Worm (Caenorhabditis elegans) whole organism, L4 larva: Measurements from ENCODE around the gene cfap-20.

ENCODE experiments used
- F10B5.3 ChIP-seq: sonication (generic microtip); optimal IDR thresholded peaks from 2 replicates; lab custom pipeline; 2016; ENCODE audit warnings: mild to moderate bottlenecking, missing genetic modification characterization, missing compliant biosample characterization
- F44E2.7 ChIP-seq: fragments of 200-800 bp; sonication (Bioruptor generic); IDR thresholded peaks from 2 replicates; pipeline ENCODE4 v2.1.2; 2022; ENCODE audit warnings: missing genetic modification characterization, missing compliant biosample characterization
- T20F7.1 ChIP-seq: fragments of 200-800 bp; sonication (Bioruptor generic); optimal IDR thresholded peaks from 2 replicates; lab custom pipeline; 2018; ENCODE audit warnings: mild to moderate bottlenecking, missing genetic modification characterization, missing compliant biosample characterization
- T26A8.4 ChIP-seq: fragments of 200-800 bp; sonication (Bioruptor generic); IDR thresholded peaks from 2 replicates; pipeline ENCODE4 v1.3.6; 2022; ENCODE audit warnings: missing genetic modification characterization, missing compliant biosample characterization
- aha-1 ChIP-seq: fragments of 150-350 bp; peaks from one replicate; lab custom pipeline; 2014; ENCODE audit warnings: missing biosample characterization, missing genetic modification characterization
- ceh-20 ChIP-seq: fragments of 200-800 bp; sonication (Bioruptor generic); IDR thresholded peaks from 2 replicates; pipeline ENCODE4 v1.3.6; 2022; ENCODE audit warnings: missing genetic modification reagents, missing genetic modification characterization, missing compliant biosample characterization
- ceh-28 ChIP-seq: fragments of 150-350 bp; optimal IDR thresholded peaks from 2 replicates; lab custom pipeline; 2014; ENCODE audit warnings: missing biosample characterization, missing genetic modification reagents, missing genetic modification characterization
- ceh-44 ChIP-seq: fragments of 200-800 bp; sonication (Bioruptor generic); IDR thresholded peaks from 2 replicates; pipeline ENCODE4 v1.3.6; 2022; ENCODE audit warnings: missing genetic modification reagents, missing genetic modification characterization, missing compliant biosample characterization
- cey-2 ChIP-seq: sonication (generic microtip); optimal IDR thresholded peaks from 3 replicates; lab custom pipeline; 2017; ENCODE audit warnings: missing genetic modification characterization, mild to moderate bottlenecking, missing compliant biosample characterization, antibody characterized with exemption, borderline replicate concordance; ENCODE audit not compliant: insufficient read depth
- ctbp-1 ChIP-seq: fragments of 200-800 bp; sonication (Bioruptor generic); IDR thresholded peaks from 2 replicates; pipeline ENCODE4 v1.3.6; 2022; ENCODE audit warnings: missing genetic modification reagents, missing genetic modification characterization, missing compliant biosample characterization
- daf-16 ChIP-seq, 3 experiments: sonication (generic microtip); optimal IDR thresholded peaks; 2 replicates each; lab custom pipeline; 2016 to 2017; ENCODE audit warnings: missing genetic modification characterization in 3 of 3, missing genetic modification reagents in 3 of 3, mild to moderate bottlenecking in 2 of 3, missing compliant biosample characterization in 2 of 3, missing biosample characterization in 1 of 3, moderate library complexity in 1 of 3
- daf-19 ChIP-seq: fragments of 200-800 bp; sonication (Bioruptor generic); conservative IDR thresholded peaks from 2 replicates; pipeline ENCODE4 v1.3.6; 2022; ENCODE audit warnings: missing genetic modification characterization, missing compliant biosample characterization
- dmd-6 ChIP-seq: fragments of 200-800 bp; sonication (Bioruptor generic); IDR thresholded peaks from 2 replicates; pipeline ENCODE4 v1.3.6; 2022; ENCODE audit warnings: missing genetic modification reagents, missing genetic modification characterization, missing compliant biosample characterization
- dve-1 ChIP-seq: sonication (generic microtip); optimal IDR thresholded peaks from 2 replicates; lab custom pipeline; 2017; ENCODE audit warnings: antibody characterized with exemption, mild to moderate bottlenecking, missing genetic modification characterization, missing compliant biosample characterization; ENCODE audit not compliant: insufficient read depth
- fkh-10 ChIP-seq: fragments of 150-350 bp; optimal IDR thresholded peaks from 2 replicates; lab custom pipeline; 2014; ENCODE audit warnings: missing biosample characterization, missing genetic modification reagents, missing genetic modification characterization
- hif-1 ChIP-seq, 2 experiments: sonication (generic microtip); optimal IDR thresholded peaks; 2 replicates each; lab custom pipeline; 2016 to 2017; ENCODE audit warnings: missing compliant biosample characterization in 2 of 2, missing genetic modification characterization in 2 of 2, missing genetic modification reagents in 2 of 2, missing genotype in 2 of 2, mild to moderate bottlenecking in 1 of 2
- lin-13 ChIP-seq: fragments of 150-350 bp; optimal IDR thresholded peaks from 2 replicates; lab custom pipeline; 2014; ENCODE audit warnings: missing biosample characterization, missing genetic modification reagents, missing genetic modification characterization
- lin-15B ChIP-seq: fragments of 150-350 bp; sonication (generic microtip); optimal IDR thresholded peaks from 3 replicates; lab custom pipeline; 2014; ENCODE audit warnings: missing biosample characterization, missing genetic modification characterization
- lsy-2 ChIP-seq, 2 experiments: fragments of 150-350 bp in 1 of 2; sonication (generic microtip) in 1 of 2; optimal IDR thresholded peaks; 2 replicates each; lab custom pipeline; 2014 to 2017; ENCODE audit warnings: missing biosample characterization in 2 of 2, missing genetic modification characterization in 2 of 2
- madf-5 ChIP-seq, 2 experiments: fragments of 200-800 bp; sonication (Bioruptor generic); IDR thresholded peaks; 2 replicates each; pipeline ENCODE4 v1.3.6; 2022; ENCODE audit warnings: missing compliant biosample characterization in 2 of 2, missing genetic modification characterization in 2 of 2
- madf-9 ChIP-seq: fragments of 200-800 bp; sonication (Bioruptor generic); conservative IDR thresholded peaks from 2 replicates; pipeline ENCODE4 v1.3.6; 2022; ENCODE audit warnings: missing genetic modification reagents, missing genetic modification characterization, missing compliant biosample characterization
- mdt-29 ChIP-seq: fragments of 200-800 bp; sonication (Bioruptor generic); IDR thresholded peaks from 2 replicates; pipeline ENCODE4 v1.3.6; 2022; ENCODE audit warnings: missing genetic modification reagents, missing genetic modification characterization, missing compliant biosample characterization
- nhr-111 ChIP-seq: fragments of 200-800 bp; sonication (Bioruptor generic); optimal IDR thresholded peaks from 2 replicates; lab custom pipeline; 2018; ENCODE audit warnings: mild to moderate bottlenecking, missing genetic modification characterization, missing compliant biosample characterization
- nhr-28 ChIP-seq: fragments of 150-350 bp; optimal IDR thresholded peaks from 2 replicates; lab custom pipeline; 2014; ENCODE audit warnings: missing biosample characterization, missing genetic modification characterization
- nhr-42 ChIP-seq: fragments of 200-800 bp; sonication (Bioruptor generic); IDR thresholded peaks from 2 replicates; pipeline ENCODE4 v1.3.6; 2022; ENCODE audit warnings: missing genetic modification characterization, missing compliant biosample characterization
- nhr-48 ChIP-seq: sonication (generic microtip); optimal IDR thresholded peaks from 2 replicates; lab custom pipeline; 2016; ENCODE audit warnings: mild to moderate bottlenecking, missing genetic modification characterization, missing compliant biosample characterization
- nhr-77 ChIP-seq: fragments of 150-350 bp; optimal IDR thresholded peaks from 2 replicates; lab custom pipeline; 2014; ENCODE audit warnings: missing biosample characterization, missing genetic modification characterization
- saeg-2 ChIP-seq: fragments of 200-800 bp; sonication (Bioruptor generic); IDR thresholded peaks from 2 replicates; pipeline ENCODE4 v1.3.6; 2022; ENCODE audit warnings: missing genetic modification reagents, missing genetic modification characterization, missing compliant biosample characterization
- tra-1 ChIP-seq: fragments of 200-800 bp; sonication (Bioruptor generic); IDR thresholded peaks from 2 replicates; pipeline ENCODE4 v1.3.6; 2022; ENCODE audit warnings: missing genetic modification reagents, missing genetic modification characterization, missing compliant biosample characterization
- unc-62 ChIP-seq, 3 experiments: fragments of 150-350 bp in 1 of 3; sonication (generic microtip); optimal IDR thresholded peaks in 2 of 3; peaks in 1 of 3; 1 replicate in 1 of 3; 2 replicates in 2 of 3; lab custom pipeline; 2014 to 2017; ENCODE audit warnings: missing biosample characterization in 3 of 3, missing genetic modification characterization in 3 of 3, missing genetic modification reagents in 3 of 3, missing genotype in 1 of 3
- zfp-3 ChIP-seq: fragments of 200-800 bp; sonication (Bioruptor generic); conservative IDR thresholded peaks from 2 replicates; pipeline ENCODE4 v1.3.6; 2022; ENCODE audit warnings: missing genetic modification reagents, missing genetic modification characterization, missing compliant biosample characterization

cfap-20 gene

DNA sequence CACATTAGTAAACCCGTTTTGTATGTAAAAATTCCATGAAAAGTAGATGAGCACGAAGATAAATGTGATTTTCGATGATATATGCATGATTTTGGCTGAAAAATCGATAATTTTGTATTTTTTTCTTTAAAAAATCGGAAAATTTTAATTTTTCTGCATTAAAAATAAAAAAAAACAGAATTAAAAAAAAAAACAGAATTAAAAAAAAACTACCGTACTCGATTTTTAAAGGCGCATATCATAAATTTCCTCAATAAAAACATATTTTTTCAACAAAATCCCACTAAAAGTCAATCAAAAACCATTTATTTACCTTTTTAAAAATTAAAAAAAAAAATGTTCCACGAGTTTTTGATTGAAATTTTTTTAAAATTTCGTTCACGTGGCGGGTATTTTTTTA, 44.2 kb downstream of the cfap-20 start, which contains the start of gene gly-14:
gly-14 (minus strand) TSS at position 101 of the 400 bp plus-strand sequence.
- TF ChIP-seq nhr-28 (tag; lab: Kevin White, UChicago): no peak
- no peak for TF ChIP-seq nhr-48 (tag; lab: Kevin White, UChicago)
- TF ChIP-seq madf-5 (GFP tag; IDR thresholded peaks at IDR 0.05; lab: Robert Waterston, UW): no peak
- TF ChIP-seq nhr-42: no peak
- TF ChIP-seq nhr-77: no peak
- no peak for TF ChIP-seq lin-15B (tag; lab: Kevin White, UChicago)
- no peak for TF ChIP-seq cey-2 (tag; lab: Kevin White, UChicago)
- TF ChIP-seq madf-9 (GFP tag; lab: Robert Waterston, UW): no peak
- TF ChIP-seq T26A8.4: no peak
- TF ChIP-seq hif-1 (tag; optimal IDR thresholded peaks at IDR 0.05; lab: Kevin White, UChicago): no peak
- TF ChIP-seq daf-16 (GFP tag; optimal IDR thresholded peaks at IDR 0.05; lab: Kevin White, UChicago): no peak
- no peak for TF ChIP-seq daf-16 (tag; optimal IDR thresholded peaks at IDR 0.05; lab: Kevin White, UChicago)

DNA sequence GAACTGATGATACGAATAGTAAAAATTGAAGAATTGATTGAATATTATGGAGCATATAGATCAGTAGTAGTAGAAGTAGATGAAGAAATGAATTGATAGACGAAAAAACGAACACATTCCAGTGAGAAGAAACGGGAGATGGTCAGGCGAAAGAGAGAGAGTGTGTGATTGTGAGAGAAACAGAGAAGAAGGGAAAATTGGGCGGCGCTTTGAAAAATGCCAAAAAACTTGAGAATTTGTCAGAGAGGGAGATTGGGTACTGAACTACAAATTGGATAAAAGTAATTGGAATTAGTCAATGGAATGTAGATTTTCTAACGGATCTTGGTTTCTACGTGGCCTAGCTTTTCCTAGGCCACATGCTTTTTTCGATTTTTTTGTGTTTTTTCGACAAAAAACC, 49.1 kb downstream of the cfap-20 start, which contains the start of gene C34C12.7:
C34C12.7 (minus strand) TSS at position 118 of the 400 bp plus-strand sequence.
- no peak for TF ChIP-seq tra-1 (GFP tag; lab: Robert Waterston, UW)
- TF ChIP-seq daf-19 (GFP tag; lab: Robert Waterston, UW): no peak
- no peak for TF ChIP-seq lin-13 (GFP tag; lab: Kevin White, UChicago)
- peak; percentile 13 for TF ChIP-seq nhr-28 (tag; lab: Kevin White, UChicago)
- no peak for TF ChIP-seq F10B5.3 (tag; lab: Kevin White, UChicago)
- TF ChIP-seq T20F7.1: no peak
- TF ChIP-seq saeg-2 (GFP tag; lab: Robert Waterston, UW): no peak
- TF ChIP-seq, all 104 proteins: peak for 1

DNA sequence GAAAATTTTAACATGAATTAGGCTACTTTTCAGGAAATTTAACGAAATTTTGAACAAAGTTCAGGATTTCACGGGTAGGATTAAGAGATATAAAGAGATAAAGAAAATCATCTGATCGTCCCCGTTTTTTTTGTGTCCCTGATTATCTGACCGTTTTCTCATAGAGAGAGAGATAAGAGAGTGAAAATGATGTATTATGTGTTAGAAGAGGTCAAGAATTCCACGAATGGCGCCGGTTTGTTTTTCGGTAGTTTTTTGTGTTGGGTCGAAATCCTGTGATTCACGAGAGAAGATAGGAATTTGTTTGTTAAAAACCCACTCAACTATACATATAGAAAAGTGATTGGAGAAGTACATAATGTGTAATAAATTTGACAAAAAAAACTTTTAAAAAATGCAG, 50.2 kb downstream of the cfap-20 start:
- TF ChIP-seq aha-1 (tag; lab: Kevin White, UChicago): no peak
- no peak for TF ChIP-seq zfp-3 (GFP tag; lab: Robert Waterston, UW)
- no peak for TF ChIP-seq dve-1 (tag; lab: Kevin White, UChicago)
- TF ChIP-seq dmd-6 (GFP tag; lab: Robert Waterston, UW): no peak
- no peak for TF ChIP-seq mdt-29
- no peak for TF ChIP-seq lin-13 (GFP tag; lab: Kevin White, UChicago)
- TF ChIP-seq ctbp-1 (GFP tag; lab: Robert Waterston, UW): no peak
- no peak for TF ChIP-seq F44E2.7
- TF ChIP-seq unc-62 (GFP tag; optimal IDR thresholded peaks at IDR 0.05 in 1 of 2; lab: Kevin White, UChicago): no peak
- no peak for TF ChIP-seq unc-62 (tag; optimal IDR thresholded peaks at IDR 0.05; lab: Kevin White, UChicago)
- no peak for TF ChIP-seq nhr-28 (tag; lab: Kevin White, UChicago)
- TF ChIP-seq fkh-10: no peak
- TF ChIP-seq nhr-111 (GFP tag; lab: Kevin White, UChicago): no peak

DNA sequence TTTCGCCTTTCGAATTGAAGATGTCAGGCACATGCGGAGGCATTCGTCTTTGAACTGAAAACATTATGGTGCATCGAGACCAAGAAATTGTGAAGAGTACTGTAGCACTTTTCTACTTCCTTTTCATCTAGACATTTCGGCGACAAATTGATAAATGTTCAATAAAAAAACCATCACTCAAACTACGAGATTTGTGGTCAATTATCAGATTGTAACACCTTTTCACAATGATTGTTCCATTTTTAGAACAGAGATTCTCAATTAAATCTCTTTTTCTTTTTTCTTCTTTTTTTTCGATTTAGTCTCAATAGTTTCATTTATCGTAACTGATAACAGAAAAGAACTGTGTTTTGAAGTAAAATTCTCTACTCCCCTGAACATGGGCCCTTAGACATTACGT, 51.2 kb downstream of the cfap-20 start:
- TF ChIP-seq ceh-20 (GFP tag; lab: Robert Waterston, UW) (no peak), nhr-28 (tag; lab: Kevin White, UChicago) (peak; percentile 71), tra-1 (GFP tag; lab: Robert Waterston, UW) (0 out of 2 replicates have a peak, but pooled peaks have one; percentile 31), nhr-48 (tag; lab: Kevin White, UChicago) (peak; percentile 1), lsy-2 (tag; optimal IDR thresholded peaks at IDR 0.05; lab: Kevin White, UChicago) (peak in 1 of 2 experiments; percentile 12), dve-1 (tag; lab: Kevin White, UChicago) (peak; percentile 21), T26A8.4 (no peak), dmd-6 (GFP tag; lab: Robert Waterston, UW) (0 out of 2 replicates have a peak, but pooled peaks have one; percentile 9), ceh-28 (no peak)

DNA sequence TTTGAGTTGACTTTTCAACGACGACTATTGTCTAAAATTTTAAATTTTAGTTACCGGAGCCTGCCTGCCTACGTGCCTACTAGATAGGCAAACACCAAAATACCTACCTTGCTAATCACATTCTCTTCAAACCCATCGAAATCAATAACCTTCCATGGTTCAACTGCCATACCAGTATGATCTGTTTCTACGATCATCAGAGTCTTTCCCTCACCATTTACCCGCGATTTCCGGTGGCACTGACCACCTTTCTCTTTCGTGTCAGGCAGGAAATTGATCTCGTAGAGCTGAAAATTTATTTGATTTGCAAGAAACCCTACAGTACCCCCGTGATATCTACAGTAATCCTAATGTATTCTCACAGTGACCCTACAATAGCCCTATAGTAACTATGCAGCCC, 52.3 kb downstream of the cfap-20 start:
- TF ChIP-seq ceh-44 (GFP tag; lab: Robert Waterston, UW) (0 out of 2 replicates have a peak, but pooled peaks have one; percentile 28), aha-1 (tag; lab: Kevin White, UChicago) (peak; percentile 70), mdt-29 (no peak)
